Worm (Caenorhabditis elegans): ENCODE data around the gene pat-3.

The pat-3 gene

DNA sequence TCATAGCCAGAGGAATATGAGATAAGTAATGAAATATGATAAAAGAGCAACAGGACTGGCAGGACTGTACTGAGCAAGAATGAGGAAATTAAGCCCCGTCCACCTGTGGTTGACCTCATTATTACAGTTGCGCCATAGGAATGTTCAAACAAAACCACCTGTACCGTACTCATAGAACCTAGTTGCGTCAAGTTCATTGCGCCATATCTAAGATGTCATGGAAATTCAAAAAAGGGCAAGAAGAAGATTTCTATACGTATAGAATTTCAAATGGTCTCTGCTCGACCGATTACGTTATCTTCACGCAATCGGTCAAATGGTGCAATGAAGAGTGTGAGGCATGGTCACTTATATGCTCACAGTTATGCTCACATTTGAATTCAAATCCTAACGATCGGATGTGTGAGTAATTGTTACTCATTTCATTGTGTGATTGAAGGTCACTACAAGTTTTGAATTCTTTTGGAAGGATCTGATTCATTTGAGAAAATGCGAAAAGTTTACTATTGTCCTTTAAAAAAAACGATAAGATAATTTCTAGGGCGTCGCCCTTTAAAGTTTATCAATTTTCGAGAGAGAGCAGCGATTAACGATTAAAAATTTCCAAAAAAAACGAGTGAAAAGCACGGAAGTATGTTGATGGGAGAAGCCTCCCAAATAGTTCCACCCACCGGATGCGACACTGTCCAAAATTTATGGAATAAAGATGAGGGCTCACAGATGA lies 42.0 kb downstream of the pat-3 start (continued):
- TF ChIP-seq daf-16 (GFP tag; optimal IDR thresholded peaks at IDR 0.05) (no peak), daf-16 (tag; optimal IDR thresholded peaks at IDR 0.05) (peak; percentile 34), lin-15B (tag; optimal IDR thresholded peaks at IDR 0.05) (no peak), unc-130 (GFP tag; optimal IDR thresholded peaks at IDR 0.05) (no peak), saeg-2 (GFP tag; IDR thresholded peaks at IDR 0.05) (no peak), nhr-77 (tag; optimal IDR thresholded peaks at IDR 0.05) (no peak), arid-1 (GFP tag; conservative IDR thresholded peaks at IDR 0.05) (no peak)

DNA sequence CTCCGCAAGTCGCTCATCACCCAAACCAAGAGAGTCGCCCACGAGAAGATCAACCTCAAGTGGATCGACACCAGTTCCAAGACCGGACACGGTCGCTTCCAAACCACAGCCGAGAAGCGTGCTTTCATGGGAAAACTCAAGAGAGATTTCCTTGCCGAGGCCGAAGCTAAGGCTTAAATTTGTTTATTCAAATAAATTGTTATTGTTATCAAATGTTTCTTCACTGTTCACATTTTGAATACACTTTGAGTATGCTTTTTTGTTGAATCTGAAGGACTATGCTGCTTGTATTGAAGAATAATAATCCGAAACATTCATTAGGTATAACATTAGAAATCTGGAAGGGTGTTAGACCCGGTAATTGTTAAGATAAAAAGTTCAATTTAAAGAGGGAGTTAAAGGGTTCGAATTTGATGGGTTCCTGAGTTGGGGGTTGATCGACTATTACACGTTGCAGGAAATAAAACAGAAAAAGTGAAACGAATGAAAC lies 44.6 kb downstream of the pat-3 start:
- TF ChIP-seq D1046.2 (GFP tag; IDR thresholded peaks at IDR 0.05) (peak; percentile 75; the same call in 1 of the 2 replicates), spr-3 (GFP tag; optimal IDR thresholded peaks at IDR 0.05) (peak; percentile 54), fos-1 (tag; optimal IDR thresholded peaks at IDR 0.05) (no peak), Y75B8A.6 (GFP tag; IDR thresholded peaks at IDR 0.05) (peak; percentile 55; the same call in 1 of the 2 replicates), pqm-1 (tag; optimal IDR thresholded peaks at IDR 0.05) (no peak), aly-2 (tag; optimal IDR thresholded peaks at IDR 0.05) (peak; percentile 86), pha-4 (GFP tag; IDR thresholded peaks at IDR 0.05) (peak; percentile 59), pha-4 (tag; optimal IDR thresholded peaks at IDR 0.05) (no peak), lin-13 (GFP tag; optimal IDR thresholded peaks at IDR 0.05) (peak; percentile 71), ama-1 (optimal IDR thresholded peaks at IDR 0.05) (peak; percentile 86), cey-2 (tag; optimal IDR thresholded peaks at IDR 0.05; ENCODE audit: borderline replicate concordance, insufficient read depth) (no peak), nhr-25 (tag; optimal IDR thresholded peaks at IDR 0.05; ENCODE audit: borderline replicate concordance, insufficient read depth) (no peak), Y5F2A.4 (GFP tag; optimal IDR thresholded peaks at IDR 0.05) (peak; percentile 57), lin-38 (GFP tag; IDR thresholded peaks at IDR 0.05) (peak; percentile 78), spr-1 (tag; optimal IDR thresholded peaks at IDR 0.05) (no peak), ztf-11 (tag; optimal IDR thresholded peaks at IDR 0.05) (no peak), ztf-7 (tag; optimal IDR thresholded peaks at IDR 0.05) (no peak), madf-9 (GFP tag; conservative IDR thresholded peaks at IDR 0.05) (peak; percentile 35; the same call in 1 of the 2 replicates), aha-1 (tag) (peak; percentile 93), zag-1 (tag; optimal IDR thresholded peaks at IDR 0.05) (no peak), dve-1 (tag; optimal IDR thresholded peaks at IDR 0.05; ENCODE audit: insufficient read depth) (peak; percentile 49), nhr-11 (tag; optimal IDR thresholded peaks at IDR 0.05) (no peak), mep-1 (tag; optimal IDR thresholded peaks at IDR 0.05) (peak; percentile 88), skn-1 (tag; optimal IDR thresholded peaks at IDR 0.05) (no peak), ceh-28 (tag; optimal IDR thresholded peaks at IDR 0.05) (no peak), dmd-8 (GFP tag; IDR thresholded peaks at IDR 0.05) (peak; percentile 4; the same call in 1 of the 2 replicates), snpc-1.2 (GFP tag; IDR thresholded peaks at IDR 0.05) (peak; percentile 71), attf-4 (tag; optimal IDR thresholded peaks at IDR 0.05) (no peak), unc-39 (tag; optimal IDR thresholded peaks at IDR 0.05) (no peak), tra-1 (GFP tag; IDR thresholded peaks at IDR 0.05) (no peak; the same call in 1 of the 2 replicates), mdt-29 (GFP tag; IDR thresholded peaks at IDR 0.05) (0 out of 2 replicates have a peak, but pooled peaks have one; percentile 67), R02D3.7 (tag; optimal IDR thresholded peaks at IDR 0.05) (no peak), daf-16 (GFP tag; optimal IDR thresholded peaks at IDR 0.05) (peak in 1 of 2 experiments; percentile 18), daf-16 (tag; optimal IDR thresholded peaks at IDR 0.05) (peak; percentile 3), T26A8.4 (GFP tag; IDR thresholded peaks at IDR 0.05) (peak; percentile 59; the same call in 1 of the 2 replicates), ctbp-1 (GFP tag; IDR thresholded peaks at IDR 0.05) (peak; percentile 37; the same call in 1 of the 2 replicates), F49E8.2 (tag; optimal IDR thresholded peaks at IDR 0.05; ENCODE audit: borderline replicate concordance) (peak; percentile 96), lsy-2 (tag; optimal IDR thresholded peaks at IDR 0.05) (peak; percentile 53 to 54), daf-8 (GFP tag; IDR thresholded peaks at IDR 0.05) (no peak), nhr-77 (tag; optimal IDR thresholded peaks at IDR 0.05) (peak; percentile 32), egl-43 (GFP tag; IDR thresholded peaks at IDR 0.05) (peak; percentile 3; the same call in 1 of the 2 replicates), php-3 (GFP tag; IDR thresholded peaks at IDR 0.05) (0 out of 2 replicates have a peak, but pooled peaks have one; percentile 20), nhr-42 (GFP tag; IDR thresholded peaks at IDR 0.05) (0 out of 2 replicates have a peak, but pooled peaks have one; percentile 42), dmd-9 (GFP tag; IDR thresholded peaks at IDR 0.05) (no peak)
